Worm (Caenorhabditis elegans): ENCODE measurements around the gene rig-4.
"Not testable (repeated sequence)": the region's sequence is repeated elsewhere in the genome, so short reads cannot be mapped to it uniquely, and the experiment has no call there.

rig-4 gene

ce11 chrIV:8022035-8022673 is 18.2 kb upstream of the rig-4 start, which contains the start of gene C26B2.2:
Gene C26B2.2, minus strand, starts transcription at chrIV:8022122.
- no peak for TF ChIP-seq unc-62 (GFP tag; optimal IDR thresholded peaks at IDR 0.05)

ce11 chrIV:8019772-8020496 is 16.0 kb upstream of the rig-4 start, which contains the start of gene dnc-4:
Gene dnc-4, minus strand, starts transcription at chrIV:8019808.
- TF ChIP-seq unc-62 (GFP tag; optimal IDR thresholded peaks at IDR 0.05): no peak

ce11 chrIV:8016694-8017093 is 12.8 kb upstream of the rig-4 start, which contains the start of gene elpc-4:
Gene elpc-4, plus strand, starts transcription at chrIV:8016994.
- TF ChIP-seq unc-62 (GFP tag; optimal IDR thresholded peaks at IDR 0.05): no peak

ce11 chrIV:8015726-8016312 is 11.9 kb upstream of the rig-4 start, which contains the start of gene C26B2.7:
Gene C26B2.7, plus strand, starts transcription at chrIV:8016274.
- TF ChIP-seq unc-62 (GFP tag; optimal IDR thresholded peaks at IDR 0.05): not testable (repeated sequence)

ce11 chrIV:8013849-8014248 is 9.9 kb upstream of the rig-4 start, which contains the start of gene C26B2.8:
Gene C26B2.8, plus strand, starts transcription at chrIV:8014149.
- TF ChIP-seq unc-62 (GFP tag; optimal IDR thresholded peaks at IDR 0.05): no peak

ce11 chrIV:8012330-8012729 is 8.4 kb upstream of the rig-4 start, which contains the start of gene Y42H9B.3:
Gene Y42H9B.3, minus strand, starts transcription at chrIV:8012430.
- no peak for TF ChIP-seq unc-62 (GFP tag; optimal IDR thresholded peaks at IDR 0.05)

- TF ChIP-seq unc-62 (GFP tag; optimal IDR thresholded peaks at IDR 0.05): no peak
Observed at ce11 chrIV:8010521-8010920, 6.6 kb upstream of the rig-4 start.

ce11 chrIV:8009374-8009773 is 5.5 kb upstream of the rig-4 start:
- TF ChIP-seq unc-62 (GFP tag; optimal IDR thresholded peaks at IDR 0.05): no peak

- TF ChIP-seq unc-62 (GFP tag; optimal IDR thresholded peaks at IDR 0.05): no peak
Observed at ce11 chrIV:8008137-8008536, 4.2 kb upstream of the rig-4 start.

ce11 chrIV:8007549-8007948 is 3.6 kb upstream of the rig-4 start:
- TF ChIP-seq unc-62 (GFP tag; optimal IDR thresholded peaks at IDR 0.05): no peak

ce11 chrIV:8006161-8006560 is 2.2 kb upstream of the rig-4 start:
- no peak for TF ChIP-seq unc-62 (GFP tag; optimal IDR thresholded peaks at IDR 0.05)

- no peak for TF ChIP-seq unc-62 (GFP tag; optimal IDR thresholded peaks at IDR 0.05)
Observed at ce11 chrIV:8005376-8005775, 1.5 kb upstream of the rig-4 start.

- no peak for TF ChIP-seq unc-62 (GFP tag; optimal IDR thresholded peaks at IDR 0.05)
Observed at ce11 chrIV:8000763-8001162, 3.2 kb downstream of the rig-4 start.

- no peak for TF ChIP-seq unc-62 (GFP tag; optimal IDR thresholded peaks at IDR 0.05)
Observed at ce11 chrIV:7994715-7995114, 9.2 kb downstream of the rig-4 start.

- TF ChIP-seq unc-62 (GFP tag; optimal IDR thresholded peaks at IDR 0.05): no peak
Observed at ce11 chrIV:7988385-7988784, 15.5 kb downstream of the rig-4 start, which contains the start of gene col-115. Gene col-115, plus strand, starts transcription at chrIV:7988685.

ce11 chrIV:7987083-7987482 is 16.8 kb downstream of the rig-4 start, which contains the start of gene mec-17:
Gene mec-17, minus strand, starts transcription at chrIV:7987183.
- no peak for TF ChIP-seq unc-62 (GFP tag; optimal IDR thresholded peaks at IDR 0.05)
